Worm (Caenorhabditis elegans) whole organism, L1 larva: ENCODE data around the gene ttr-40.

ENCODE experiments used
- C16A3.4 ChIP-seq: fragments of 150-350 bp; optimal IDR thresholded peaks from 2 replicates; lab custom pipeline; 2014; ENCODE audit warnings: missing biosample characterization, missing genetic modification characterization
- C34B4.2 ChIP-seq: sonication (generic microtip); optimal IDR thresholded peaks from 2 replicates; lab custom pipeline; 2017; ENCODE audit warnings: mild to moderate bottlenecking, missing genetic modification characterization, missing compliant biosample characterization
- alr-1 ChIP-seq: fragments of 200-800 bp; sonication (Bioruptor generic); optimal IDR thresholded peaks from 2 replicates; lab custom pipeline; 2018; ENCODE audit warnings: borderline replicate concordance, mild to moderate bottlenecking, missing genetic modification characterization, missing compliant biosample characterization
- ama-1 ChIP-seq: fragments of 150-350 bp; optimal IDR thresholded peaks from 2 replicates; lab custom pipeline; 2014
- blmp-1 ChIP-seq: fragments of 150-350 bp; optimal IDR thresholded peaks from 2 replicates; lab custom pipeline; 2014; ENCODE audit warnings: missing biosample characterization, missing genetic modification characterization
- ceh-63 ChIP-seq: fragments of 200-800 bp; sonication (Bioruptor generic); optimal IDR thresholded peaks from 2 replicates; lab custom pipeline; 2018; ENCODE audit warnings: mild to moderate bottlenecking, missing genetic modification characterization, missing compliant biosample characterization
- dpl-1 ChIP-seq, 3 experiments: fragments of 150-350 bp in 2 of 3; sonication (generic microtip) in 1 of 3; optimal IDR thresholded peaks; 2 replicates each; lab custom pipeline; 2014 to 2017; ENCODE audit warnings: missing biosample characterization in 3 of 3, missing genetic modification characterization in 3 of 3, missing genetic modification reagents in 3 of 3
- efl-1 ChIP-seq, 4 experiments: fragments of 150-350 bp; optimal IDR thresholded peaks in 3 of 4; peaks in 1 of 4; 1 replicate in 1 of 4; 2 replicates in 3 of 4; lab custom pipeline; 2014; ENCODE audit warnings: missing biosample characterization in 2 of 4, missing genetic modification characterization in 2 of 4, missing genetic modification reagents in 2 of 4
- fkh-8 ChIP-seq: sonication (generic microtip); optimal IDR thresholded peaks from 2 replicates; lab custom pipeline; 2016; ENCODE audit warnings: mild to moderate bottlenecking, missing genetic modification characterization, missing compliant biosample characterization
- fos-1 ChIP-seq: fragments of 150-350 bp; optimal IDR thresholded peaks from 2 replicates; lab custom pipeline; 2014; ENCODE audit warnings: missing biosample characterization, missing genetic modification characterization
- grh-1 ChIP-seq: fragments of 200-800 bp; sonication (Bioruptor generic); IDR thresholded peaks from 2 replicates; pipeline ENCODE4 v1.3.6; 2022; ENCODE audit warnings: missing genetic modification reagents, missing genetic modification characterization, missing compliant biosample characterization
- hlh-4 ChIP-seq: sonication (generic microtip); optimal IDR thresholded peaks from 2 replicates; lab custom pipeline; 2016; ENCODE audit warnings: mild to moderate bottlenecking, missing genetic modification characterization, missing compliant biosample characterization
- jun-1 ChIP-seq: fragments of 150-350 bp; optimal IDR thresholded peaks from 2 replicates; lab custom pipeline; 2014; ENCODE audit warnings: missing biosample characterization, missing genetic modification reagents, missing genetic modification characterization
- lin-13 ChIP-seq: fragments of 150-350 bp; optimal IDR thresholded peaks from 2 replicates; lab custom pipeline; 2014; ENCODE audit warnings: missing biosample characterization, missing genetic modification reagents, missing genetic modification characterization
- lin-14 ChIP-seq: fragments of 200-800 bp; sonication (Bioruptor generic); optimal IDR thresholded peaks from 2 replicates; lab custom pipeline; 2018; ENCODE audit warnings: mild to moderate bottlenecking, missing genetic modification characterization, moderate library complexity, missing compliant biosample characterization
- lsy-2 ChIP-seq, 2 experiments: fragments of 150-350 bp; optimal IDR thresholded peaks; 2 replicates each; lab custom pipeline; 2014; ENCODE audit warnings: missing biosample characterization in 2 of 2, missing genetic modification characterization in 2 of 2
- mab-9 ChIP-seq: fragments of 200-800 bp; sonication (Bioruptor generic); IDR thresholded peaks from 2 replicates; pipeline ENCODE4 v1.3.6; 2022; ENCODE audit warnings: missing genetic modification reagents, missing genetic modification characterization, missing compliant biosample characterization
- nhr-19 ChIP-seq: fragments of 200-800 bp; sonication (Bioruptor generic); conservative IDR thresholded peaks from 2 replicates; pipeline ENCODE4 v1.3.6; 2022; ENCODE audit warnings: missing genetic modification characterization, missing compliant biosample characterization
- nhr-47 ChIP-seq: sonication (generic microtip); optimal IDR thresholded peaks from 2 replicates; lab custom pipeline; 2016; ENCODE audit warnings: mild to moderate bottlenecking, missing genetic modification characterization, moderate library complexity, missing compliant biosample characterization
- nhr-71 ChIP-seq: sonication (generic microtip); optimal IDR thresholded peaks from 2 replicates; lab custom pipeline; 2016; ENCODE audit warnings: mild to moderate bottlenecking, missing genetic modification characterization, moderate library complexity, missing compliant biosample characterization
- nhr-85 ChIP-seq: sonication (generic microtip); peaks from one replicate; lab custom pipeline; 2016; ENCODE audit warnings: missing genetic modification characterization, inconsistent platforms, missing compliant biosample characterization
- nhr-90 ChIP-seq: sonication (generic microtip); optimal IDR thresholded peaks from 2 replicates; lab custom pipeline; 2016; ENCODE audit warnings: mild to moderate bottlenecking, missing genetic modification characterization, missing compliant biosample characterization; ENCODE audit not compliant: poor library complexity
- rnt-1 ChIP-seq: sonication (generic microtip); optimal IDR thresholded peaks from 2 replicates; lab custom pipeline; 2016; ENCODE audit warnings: mild to moderate bottlenecking, missing genetic modification characterization, moderate library complexity, missing compliant biosample characterization
- unc-130 ChIP-seq: fragments of 150-350 bp; optimal IDR thresholded peaks from 2 replicates; lab custom pipeline; 2017; ENCODE audit warnings: missing biosample characterization, missing genetic modification characterization, inconsistent platforms
- unc-86 ChIP-seq: sonication (generic microtip); optimal IDR thresholded peaks from 2 replicates; lab custom pipeline; 2016; ENCODE audit warnings: missing genetic modification characterization, missing compliant biosample characterization
- zip-4 ChIP-seq: fragments of 200-800 bp; sonication (Bioruptor generic); optimal IDR thresholded peaks from 2 replicates; lab custom pipeline; 2018; ENCODE audit warnings: mild to moderate bottlenecking, missing genetic modification characterization, moderate library complexity, missing compliant biosample characterization
- ztf-4 ChIP-seq: fragments of 150-350 bp; optimal IDR thresholded peaks from 2 replicates; lab custom pipeline; 2014; ENCODE audit warnings: missing biosample characterization, missing genetic modification characterization

Gene ttr-40

DNA sequence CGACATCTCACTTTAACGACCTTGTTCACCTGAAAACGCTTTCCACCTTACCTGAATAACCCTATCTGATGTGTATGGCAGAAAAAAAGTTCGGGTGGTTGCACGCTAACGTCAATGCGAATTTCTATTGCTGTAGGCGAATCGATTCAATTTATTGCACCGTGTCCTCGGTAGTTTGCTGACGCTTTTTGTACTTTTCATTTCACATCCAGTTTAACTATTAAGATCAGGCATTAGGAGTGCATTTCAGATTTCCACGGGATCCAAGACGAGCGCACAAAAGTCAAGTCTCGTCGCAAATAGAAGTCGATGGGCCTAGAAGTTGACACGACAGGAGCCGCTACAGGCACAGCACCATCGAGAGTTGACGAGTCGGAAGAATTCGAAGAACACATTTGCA is 13.0 kb downstream of the ttr-40 start:
- TF ChIP-seq nhr-19 (GFP tag; lab: Robert Waterston, UW) (peak; percentile 16), grh-1 (GFP tag; lab: Robert Waterston, UW) (peak; percentile 23; the same call in 1 of the 2 replicates)

DNA sequence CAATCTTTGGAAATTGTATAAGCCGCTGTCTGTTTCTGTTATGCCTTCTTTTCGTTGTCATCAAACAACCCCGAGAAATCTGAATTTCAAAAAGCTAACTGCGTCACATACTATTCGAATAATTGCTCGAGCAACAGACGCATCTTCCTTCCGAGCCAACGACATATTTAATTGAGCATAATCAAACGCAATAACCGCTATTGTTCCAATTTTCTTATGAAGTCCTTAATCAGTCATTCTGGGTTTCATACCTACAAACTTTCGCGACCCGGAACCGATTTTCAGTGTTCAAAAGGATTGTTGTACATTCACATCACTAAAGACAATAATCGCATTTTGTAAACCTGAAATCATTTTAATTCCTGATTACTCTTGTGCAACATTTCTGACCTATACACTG is 13.5 kb downstream of the ttr-40 start:
- TF ChIP-seq grh-1 (GFP tag; lab: Robert Waterston, UW) = peak; percentile 37; the same call in 1 of the 2 replicates

DNA sequence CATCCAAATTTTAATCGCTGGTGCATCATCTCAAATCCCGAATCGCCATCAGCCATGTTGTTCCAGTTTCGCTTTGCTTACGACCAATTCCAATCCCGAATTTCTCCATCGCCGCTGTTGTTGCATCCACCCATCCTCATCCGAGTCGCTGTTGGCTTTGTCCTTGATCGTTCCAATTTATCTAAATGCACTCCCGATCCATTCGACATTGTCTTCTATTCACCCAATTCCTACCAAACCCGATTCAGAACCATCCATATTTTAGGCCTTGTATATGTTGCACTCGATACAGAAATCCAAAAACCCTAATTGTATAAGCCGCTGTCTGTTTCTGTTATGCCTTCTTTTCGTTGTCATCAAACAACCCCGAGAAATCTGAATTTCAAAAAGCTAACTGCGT is 15.0 kb downstream of the ttr-40 start:
- TF ChIP-seq fkh-8 (tag; lab: Kevin White, UChicago) = no peak
- TF ChIP-seq grh-1 (GFP tag; lab: Robert Waterston, UW) = peak; percentile 56
- peak; percentile 24; the same call in 1 of the 2 replicates for TF ChIP-seq nhr-19 (GFP tag; lab: Robert Waterston, UW)
- peak; percentile 23 for TF ChIP-seq ceh-63 (GFP tag; lab: Kevin White, UChicago)
- peak; percentile 3 for TF ChIP-seq unc-86 (tag; lab: Kevin White, UChicago)
- TF ChIP-seq ztf-4 = no peak
- TF ChIP-seq rnt-1 (tag; lab: Kevin White, UChicago) = peak; percentile 20
- TF ChIP-seq nhr-71 (tag; lab: Kevin White, UChicago) = peak; percentile 23
- TF ChIP-seq C16A3.4 (tag; lab: Kevin White, UChicago) = peak; percentile 9
- TF ChIP-seq alr-1 (tag; lab: Kevin White, UChicago) = no peak

DNA sequence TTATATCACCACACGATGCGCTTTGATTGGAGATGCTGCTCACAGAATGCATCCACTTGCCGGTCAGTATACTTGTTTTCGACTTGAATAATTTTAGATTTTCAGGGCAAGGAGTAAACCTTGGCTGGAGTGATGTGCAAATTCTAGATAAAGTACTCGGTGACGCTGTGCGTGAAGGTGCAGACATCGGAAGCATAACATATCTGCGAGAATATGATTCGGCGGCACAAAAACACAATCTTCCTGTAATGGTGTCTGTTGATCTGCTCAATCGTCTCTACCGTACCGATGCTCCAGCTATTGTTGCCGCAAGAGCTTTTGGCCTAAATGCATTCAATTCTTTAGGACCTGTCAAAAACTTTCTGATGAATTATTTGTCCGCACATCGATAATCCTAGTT is 16.8 kb downstream of the ttr-40 start:
- TF ChIP-seq ztf-4 (peak; percentile 15), unc-86 (tag; lab: Kevin White, UChicago) (no peak), lin-13 (GFP tag; lab: Kevin White, UChicago) (no peak), ama-1 (lab: Kevin White, UChicago) (peak; percentile 86), efl-1 (optimal IDR thresholded peaks at IDR 0.05; lab: Kevin White, UChicago) (peak; percentile 14 to 22), efl-1 (GFP tag; optimal IDR thresholded peaks at IDR 0.05 in 1 of 2; lab: Kevin White, UChicago) (peak in 1 of 2 experiments; percentile 0), fkh-8 (tag; lab: Kevin White, UChicago) (peak; percentile 27), nhr-47 (tag; lab: Kevin White, UChicago) (peak; percentile 63)

DNA sequence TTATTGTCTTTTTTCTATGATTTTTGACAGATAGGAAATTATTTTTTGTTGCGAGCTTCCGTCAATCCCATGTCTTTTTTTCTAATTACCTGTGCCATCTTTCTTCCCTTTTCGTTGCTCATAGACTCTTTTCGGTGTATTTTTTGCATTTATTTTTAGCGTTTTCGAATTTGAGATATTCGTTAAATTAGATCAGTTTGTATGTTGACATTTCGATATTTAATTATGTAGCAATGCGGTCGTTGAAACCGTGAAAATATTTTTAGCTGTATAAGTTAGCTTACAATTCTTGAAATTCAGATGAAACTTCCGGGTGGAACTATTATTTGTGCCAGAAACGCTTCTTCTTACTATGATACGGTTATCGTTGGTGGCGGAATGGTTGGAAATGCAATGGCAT is 18.8 kb downstream of the ttr-40 start, which contains the start of gene coq-6:
Gene coq-6, plus strand, starts transcription at position 301 of the 400 bp plus-strand sequence.
- TF ChIP-seq mab-9 (GFP tag; lab: Robert Waterston, UW) (no peak), C34B4.2 (tag; lab: Kevin White, UChicago) (no peak), lin-14 (no peak), jun-1 (tag; lab: Kevin White, UChicago) (no peak), fkh-8 (tag; lab: Kevin White, UChicago) (no peak), fos-1 (tag; lab: Kevin White, UChicago) (no peak), zip-4 (GFP tag; lab: Kevin White, UChicago) (no peak)

DNA sequence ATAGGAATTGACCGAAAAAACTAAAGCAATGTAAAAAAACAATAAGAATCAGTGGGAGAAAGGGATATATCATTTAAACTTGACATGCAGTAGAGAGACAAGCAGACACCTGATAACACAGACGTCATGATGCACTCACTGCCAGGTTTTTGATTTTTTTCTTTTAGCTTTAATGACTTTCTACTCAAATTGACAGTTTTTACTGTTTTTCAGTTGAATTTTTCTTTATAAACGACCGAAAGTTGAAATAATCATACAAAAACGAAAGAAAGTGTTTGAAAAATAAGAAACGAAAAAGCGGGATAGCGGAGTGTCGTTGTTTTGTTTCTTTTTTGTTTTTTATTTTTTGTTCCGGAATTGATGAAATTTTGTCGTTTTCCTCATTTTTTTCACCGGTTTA is 21.1 kb downstream of the ttr-40 start, which contains the start of gene ucp-4:
Gene ucp-4, plus strand, starts transcription at position 83 of the 400 bp plus-strand sequence.
- peak; percentile 23 for TF ChIP-seq lin-14
- TF ChIP-seq blmp-1 = peak; percentile 44
- TF ChIP-seq unc-130 (tag; lab: Kevin White, UChicago) = no peak
- TF ChIP-seq lsy-2 (tag; optimal IDR thresholded peaks at IDR 0.05; lab: Kevin White, UChicago) = peak in 1 of 2 experiments; percentile 9
- TF ChIP-seq ceh-63 (GFP tag; lab: Kevin White, UChicago) = no peak
- TF ChIP-seq dpl-1 (GFP tag; optimal IDR thresholded peaks at IDR 0.05; lab: Kevin White, UChicago) = peak in 1 of 3 experiments; percentile 24
- TF ChIP-seq nhr-90 (tag; lab: Kevin White, UChicago) = no peak
- TF ChIP-seq hlh-4 (tag; lab: Kevin White, UChicago) = no peak
- peak; percentile 11 for TF ChIP-seq nhr-85 (tag; lab: Kevin White, UChicago)
